Fruit fly (Drosophila melanogaster) whole organism, pupa: ENCODE results near the gene CG13970.
A peak's percentile ranks its signal among the peaks of the same experiment; 100 is the strongest.

ENCODE experiments used
- CG10348 ChIP-seq: fragments of 200-800 bp; sonication (Bioruptor generic); IDR thresholded peaks from 2 replicates; pipeline ENCODE4 v1.3.6; 2022; ENCODE audit warnings: missing biosample characterization, missing genetic modification characterization
- CG12605 ChIP-seq: fragments of 200-800 bp; sonication (Bioruptor generic); IDR thresholded peaks from 2 replicates; pipeline ENCODE4 v1.3.6; 2022; ENCODE audit warnings: missing biosample characterization, missing genetic modification characterization
- CG13204 ChIP-seq: fragments of 200-800 bp; sonication (Bioruptor generic); optimal IDR thresholded peaks from 2 replicates; lab custom pipeline; 2018; ENCODE audit warnings: missing biosample characterization, mild to moderate bottlenecking, missing genetic modification characterization, moderate library complexity
- CG14655 ChIP-seq: fragments of 200-800 bp; sonication (Bioruptor generic); optimal IDR thresholded peaks from 3 replicates; lab custom pipeline; 2017; ENCODE audit warnings: mild to moderate bottlenecking, missing biosample characterization, missing genetic modification reagents, missing genetic modification characterization
- CG15710 ChIP-seq: fragments of 200-800 bp; sonication (Bioruptor generic); optimal IDR thresholded peaks from 2 replicates; lab custom pipeline; 2018; ENCODE audit warnings: missing biosample characterization, mild to moderate bottlenecking, missing genetic modification characterization, moderate library complexity
- CG17806 ChIP-seq: fragments of 200-800 bp; sonication (Bioruptor generic); optimal IDR thresholded peaks from 2 replicates; lab custom pipeline; 2018; ENCODE audit warnings: missing biosample characterization, mild to moderate bottlenecking, missing genetic modification characterization, moderate library complexity
- CG32121 ChIP-seq: fragments of 200-800 bp; sonication (Bioruptor generic); IDR thresholded peaks from 2 replicates; pipeline ENCODE4 v1.3.6; 2022; ENCODE audit warnings: missing biosample characterization, missing genetic modification characterization
- CG34367 ChIP-seq: fragments of 200-800 bp; sonication (Bioruptor generic); optimal IDR thresholded peaks from 2 replicates; lab custom pipeline; 2018; ENCODE audit warnings: missing biosample characterization, mild to moderate bottlenecking, missing genetic modification characterization
- CG4496 ChIP-seq: fragments of 200-800 bp; sonication (Bioruptor generic); IDR thresholded peaks from 3 replicates; pipeline ENCODE4 v1.3.6; 2022; ENCODE audit warnings: missing biosample characterization, missing genetic modification characterization
- CG8159 ChIP-seq: fragments of 200-800 bp; sonication (Bioruptor generic); optimal IDR thresholded peaks from 3 replicates; lab custom pipeline; 2018; ENCODE audit warnings: missing biosample characterization, mild to moderate bottlenecking, missing genetic modification characterization, moderate library complexity
- CG8301 ChIP-seq: fragments of 200-800 bp; sonication (Bioruptor generic); optimal IDR thresholded peaks from 2 replicates; lab custom pipeline; 2018; ENCODE audit warnings: missing biosample characterization, mild to moderate bottlenecking, missing genetic modification characterization
- CG9948 ChIP-seq: fragments of 200-800 bp; sonication (Bioruptor generic); optimal IDR thresholded peaks from 2 replicates; lab custom pipeline; 2018; ENCODE audit warnings: missing biosample characterization, mild to moderate bottlenecking, missing genetic modification characterization, moderate library complexity
- D1 ChIP-seq: fragments of 200-800 bp; sonication (Bioruptor generic); optimal IDR thresholded peaks from 2 replicates; lab custom pipeline; 2018; ENCODE audit warnings: missing biosample characterization, mild to moderate bottlenecking, missing genetic modification characterization, moderate library complexity
- EcR ChIP-seq: fragments of 200-800 bp; sonication (Bioruptor generic); optimal IDR thresholded peaks from 3 replicates; lab custom pipeline; 2019; ENCODE audit warnings: missing biosample characterization, missing genetic modification characterization, mild to moderate bottlenecking, moderate library complexity, missing genetic modification reagents
- Ets98B ChIP-seq: fragments of 200-800 bp; sonication (Bioruptor generic); IDR thresholded peaks from 2 replicates; pipeline ENCODE4 v1.3.6; 2022; ENCODE audit warnings: missing biosample characterization, missing genetic modification characterization
- Pif1A ChIP-seq: fragments of 200-800 bp; sonication (Bioruptor generic); optimal IDR thresholded peaks from 3 replicates; lab custom pipeline; 2016; ENCODE audit warnings: missing biosample characterization, missing genetic modification characterization
- Pif1B ChIP-seq: fragments of 200-800 bp; sonication (Bioruptor generic); optimal IDR thresholded peaks from 3 replicates; lab custom pipeline; 2016; ENCODE audit warnings: missing biosample characterization, missing genetic modification characterization
- Snoo ChIP-seq: fragments of 200-800 bp; sonication (Bioruptor generic); optimal IDR thresholded peaks from 3 replicates; lab custom pipeline; 2017; ENCODE audit warnings: missing biosample characterization, mild to moderate bottlenecking, missing genetic modification characterization, inconsistent platforms
- fd96Ca ChIP-seq: fragments of 200-800 bp; sonication (Bioruptor generic); IDR thresholded peaks from 3 replicates; pipeline ENCODE4 v1.3.6; 2022; ENCODE audit warnings: missing biosample characterization, missing genetic modification characterization
- gl ChIP-seq: fragments of 200-800 bp; sonication (Bioruptor generic); optimal IDR thresholded peaks from 2 replicates; lab custom pipeline; 2018; ENCODE audit warnings: missing biosample characterization, mild to moderate bottlenecking, missing genetic modification characterization
- rn ChIP-seq: fragments of 200-800 bp; sonication (Bioruptor generic); IDR thresholded peaks from 2 replicates; pipeline ENCODE4 v1.3.6; 2022; ENCODE audit warnings: missing biosample characterization, missing genetic modification characterization

CG13970 gene

dm6 chr2L:20082965-20083855 is 20.7 kb downstream of the CG13970 start:
- peak; percentile 6 for TF ChIP-seq EcR (GFP tag; lab: Kevin White, UChicago)
- peak; percentile 68 for TF ChIP-seq CG4496 (GFP tag; lab: Robert Waterston, UW)
- peak; percentile 39 for TF ChIP-seq CG8301 (tag; lab: Kevin White, UChicago)
- peak; percentile 14 for TF ChIP-seq CG9948 (tag; lab: Kevin White, UChicago)
- TF ChIP-seq rn (GFP tag; lab: Robert Waterston, UW), result no peak
- TF ChIP-seq CG32121 (GFP tag; lab: Robert Waterston, UW), result peak; percentile 27; the same call in 1 of the 2 replicates
- peak; percentile 40 for TF ChIP-seq CG15710 (tag; lab: Kevin White, UChicago)
- peak; percentile 28 for TF ChIP-seq CG14655
- TF ChIP-seq CG13204, result no peak
- 0 out of 3 replicates have a peak, but pooled peaks have one; percentile 21 for TF ChIP-seq fd96Ca
- TF ChIP-seq Pif1A (GFP tag; lab: Kevin White, UChicago), result peak; percentile 24
- no peak for TF ChIP-seq CG10348 (GFP tag; lab: Robert Waterston, UW)
- TF ChIP-seq Ets98B (GFP tag; lab: Robert Waterston, UW), result peak; percentile 53
- no peak for TF ChIP-seq D1 (tag; lab: Kevin White, UChicago)
- TF ChIP-seq CG34367 (tag; lab: Kevin White, UChicago), result peak; percentile 14
- no peak for TF ChIP-seq Pif1B (GFP tag; lab: Kevin White, UChicago)
- peak; percentile 41 for TF ChIP-seq CG17806
- no peak for TF ChIP-seq CG12605
- TF ChIP-seq gl (tag; lab: Kevin White, UChicago), result no peak
- TF ChIP-seq CG8159 (tag; lab: Kevin White, UChicago), result peak; percentile 38
- peak; percentile 17 for TF ChIP-seq Snoo

- TF ChIP-seq CG12605, result no peak
- TF ChIP-seq CG14655, result no peak
- TF ChIP-seq CG13204, result peak; percentile 51
- TF ChIP-seq CG9948 (tag; lab: Kevin White, UChicago), result no peak
- peak; percentile 50 for TF ChIP-seq EcR (GFP tag; lab: Kevin White, UChicago)
- TF ChIP-seq CG10348 (GFP tag; lab: Robert Waterston, UW), result no peak
- TF ChIP-seq CG17806, result no peak
- TF ChIP-seq CG32121 (GFP tag; lab: Robert Waterston, UW), result no peak
- no peak for TF ChIP-seq CG34367 (tag; lab: Kevin White, UChicago)
- no peak for TF ChIP-seq gl (tag; lab: Kevin White, UChicago)
- no peak for TF ChIP-seq Pif1A (GFP tag; lab: Kevin White, UChicago)
- TF ChIP-seq CG8159 (tag; lab: Kevin White, UChicago), result no peak
- TF ChIP-seq CG15710 (tag; lab: Kevin White, UChicago), result no peak
- no peak for TF ChIP-seq Ets98B (GFP tag; lab: Robert Waterston, UW)
Measured at dm6 chr2L:20082155-20082964, 21.6 kb downstream of the CG13970 start.

dm6 chr2L:20080772-20081171 is 23.2 kb downstream of the CG13970 start:
- TF ChIP-seq CG4496 (GFP tag; lab: Robert Waterston, UW) (0 out of 3 replicates have a peak, but pooled peaks have one; percentile 24), CG10348 (GFP tag; lab: Robert Waterston, UW) (no peak), Pif1A (GFP tag; lab: Kevin White, UChicago) (no peak), gl (tag; lab: Kevin White, UChicago) (peak; percentile 5), CG8159 (tag; lab: Kevin White, UChicago) (no peak), CG32121 (GFP tag; lab: Robert Waterston, UW) (0 out of 2 replicates have a peak, but pooled peaks have one; percentile 14), Pif1B (GFP tag; lab: Kevin White, UChicago) (no peak)

- TF ChIP-seq CG13204 (no peak), CG32121 (GFP tag; lab: Robert Waterston, UW) (no peak), Pif1A (GFP tag; lab: Kevin White, UChicago) (peak; percentile 11), CG8159 (tag; lab: Kevin White, UChicago) (no peak), fd96Ca (no peak), D1 (tag; lab: Kevin White, UChicago) (no peak)
Measured at dm6 chr2L:20078880-20079279, 25.1 kb downstream of the CG13970 start.

- TF ChIP-seq CG34367 (tag; lab: Kevin White, UChicago), result no peak
- TF ChIP-seq EcR (GFP tag; lab: Kevin White, UChicago), result peak; percentile 59
- no peak for TF ChIP-seq CG13204
- no peak for TF ChIP-seq D1 (tag; lab: Kevin White, UChicago)
Measured at dm6 chr2L:20077423-20078401, 26.2 kb downstream of the CG13970 start.
